Worm (Caenorhabditis elegans): Measurements from ENCODE around the gene ZK507.1.

DNA sequence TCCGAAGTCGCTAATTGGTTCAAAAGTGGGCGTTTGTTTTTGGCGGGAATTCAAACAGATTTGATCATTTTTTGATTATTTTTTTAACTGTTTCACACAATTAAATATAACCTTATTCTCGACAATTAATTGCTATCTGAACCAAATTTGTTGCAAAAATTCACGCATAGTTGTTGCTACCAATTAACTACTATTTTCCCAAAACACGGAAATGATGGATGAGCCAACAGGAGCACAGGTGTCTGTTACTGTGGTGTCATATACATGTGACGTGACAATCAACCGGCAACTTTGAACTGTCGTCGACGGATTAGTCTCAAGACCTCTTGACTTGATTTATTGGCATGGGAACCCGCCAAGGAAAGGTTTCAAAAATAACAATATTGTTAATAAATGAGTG lies 28.4 kb downstream of the ZK507.1 start:
- TF ChIP-seq dao-5 (tag; optimal IDR thresholded peaks at IDR 0.05) (no peak), him-1 (tag; optimal IDR thresholded peaks at IDR 0.05) (no peak)
